Fruit fly (Drosophila melanogaster): ENCODE measurements around the gene CG9451.

The CG9451 gene

dm6 chr3L:19516547-19516946 is 15.9 kb upstream of the CG9451 start (continued):
- TF ChIP-seq CG11695 (GFP tag; IDR thresholded peaks at IDR 0.05) (peak; percentile 77), CG2120 (GFP tag; optimal IDR thresholded peaks at IDR 0.05) (peak; percentile 72), Dp (GFP tag; optimal IDR thresholded peaks at IDR 0.05) (no peak), CG11723 (GFP tag; optimal IDR thresholded peaks at IDR 0.05) (peak; percentile 63), gt (GFP tag; IDR thresholded peaks at IDR 0.05) (peak; percentile 84), pum (GFP tag; optimal IDR thresholded peaks at IDR 0.05) (peak; percentile 94), ATbp (GFP tag; optimal IDR thresholded peaks at IDR 0.05) (peak; percentile 84), aop (GFP tag; IDR thresholded peaks at IDR 0.05) (peak; percentile 60; the same call in 1 of the 2 replicates), caup (GFP tag; optimal IDR thresholded peaks at IDR 0.05; ENCODE audit: severe bottlenecking) (peak; percentile 95), prd (optimal IDR thresholded peaks at IDR 0.05) (no peak), prd (GFP tag; IDR thresholded peaks at IDR 0.05) (peak; percentile 89), pfk (GFP tag; optimal IDR thresholded peaks at IDR 0.05) (peak; percentile 62), MBD-R2 (GFP tag; IDR thresholded peaks at IDR 0.05) (peak; percentile 74), Six4 (GFP tag; optimal IDR thresholded peaks at IDR 0.05) (peak; percentile 77), hkb (optimal IDR thresholded peaks at IDR 0.05) (no peak), hkb (GFP tag; IDR thresholded peaks at IDR 0.05) (no peak; the same call in 1 of the 2 replicates), tin (GFP tag; optimal IDR thresholded peaks at IDR 0.05) (peak; percentile 91), CG33557 (GFP tag; optimal IDR thresholded peaks at IDR 0.05) (peak; percentile 59), Fer1 (GFP tag; optimal IDR thresholded peaks at IDR 0.05) (no peak), CG2712 (tag; optimal IDR thresholded peaks at IDR 0.05) (peak; percentile 79), CG12219 (GFP tag; optimal IDR thresholded peaks at IDR 0.05) (peak; percentile 55), maf-S (GFP tag; optimal IDR thresholded peaks at IDR 0.05) (peak; percentile 92), CG1024 (GFP tag; IDR thresholded peaks at IDR 0.05) (peak; percentile 89), Xbp1 (GFP tag; optimal IDR thresholded peaks at IDR 0.05) (peak; percentile 90), CG9797 (GFP tag; optimal IDR thresholded peaks at IDR 0.05) (no peak), CG10431 (GFP tag; optimal IDR thresholded peaks at IDR 0.05) (no peak), CG7271 (tag; optimal IDR thresholded peaks at IDR 0.05) (peak; percentile 92), zen (tag; optimal IDR thresholded peaks at IDR 0.05) (peak; percentile 89), CG11696 (GFP tag; IDR thresholded peaks at IDR 0.05) (peak; percentile 63), Mrtf (GFP tag; IDR thresholded peaks at IDR 0.05) (peak; percentile 92), oc (tag; optimal IDR thresholded peaks at IDR 0.05) (peak; percentile 44), HLH3B (GFP tag; IDR thresholded peaks at IDR 0.05) (peak; percentile 94), lbe (GFP tag; optimal IDR thresholded peaks at IDR 0.05) (no peak), Sin3A (optimal IDR thresholded peaks at IDR 0.05) (no peak), Kr (GFP tag; optimal IDR thresholded peaks at IDR 0.05) (no peak), Oaz (GFP tag; IDR thresholded peaks at IDR 0.05) (peak; percentile 89), tx (GFP tag; optimal IDR thresholded peaks at IDR 0.05) (peak; percentile 69), gsb-n (tag; optimal IDR thresholded peaks at IDR 0.05) (peak; percentile 78), bigmax (GFP tag; optimal IDR thresholded peaks at IDR 0.05) (peak; percentile 30), CG7786 (GFP tag; optimal IDR thresholded peaks at IDR 0.05) (peak; percentile 71), Stat92E (GFP tag; optimal IDR thresholded peaks at IDR 0.05) (no peak), CG1792 (GFP tag; optimal IDR thresholded peaks at IDR 0.05) (peak; percentile 79), HmgD (GFP tag; optimal IDR thresholded peaks at IDR 0.05) (peak; percentile 97), Sry-β (GFP tag; optimal IDR thresholded peaks at IDR 0.05) (peak; percentile 51), CG32767 (GFP tag; IDR thresholded peaks at IDR 0.05) (peak; percentile 65), org-1 (GFP tag; optimal IDR thresholded peaks at IDR 0.05) (peak; percentile 76), cato (GFP tag; optimal IDR thresholded peaks at IDR 0.05; ENCODE audit: borderline replicate concordance) (peak; percentile 81), ara (GFP tag; IDR thresholded peaks at IDR 0.05) (peak; percentile 75; the same call in 1 of the 2 replicates), CG14050 (GFP tag; IDR thresholded peaks at IDR 0.05) (peak; percentile 73; the same call in 2 of the 3 replicates), pho (GFP tag; optimal IDR thresholded peaks at IDR 0.05) (peak; percentile 75), row (GFP tag; IDR thresholded peaks at IDR 0.05) (no peak; the same call in 1 of the 3 replicates), CG10462 (GFP tag; optimal IDR thresholded peaks at IDR 0.05) (peak; percentile 37)
